Fruit fly (Drosophila melanogaster): Measurements from ENCODE around the gene CG34174.

Gene CG34174

DNA sequence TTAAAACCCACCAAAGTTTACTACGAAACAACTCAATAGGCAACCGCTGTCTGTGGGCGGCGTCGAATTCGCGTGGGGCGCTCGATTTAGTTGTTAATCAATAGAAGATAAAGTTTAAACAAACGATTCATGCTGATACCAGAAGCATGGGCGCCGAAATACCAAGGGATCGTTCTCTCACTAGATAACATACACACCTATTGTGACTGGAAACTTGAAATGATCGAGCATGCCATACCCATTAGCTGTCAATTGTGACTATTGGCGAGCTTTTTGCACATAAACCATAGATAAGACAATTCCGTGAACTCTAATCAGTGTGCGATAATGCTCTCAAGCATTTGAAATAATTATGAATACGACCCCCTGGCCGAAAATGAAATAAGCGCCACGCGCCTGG, 34.7 kb upstream of the CG34174 start (continued):
- TF ChIP-seq ara (GFP tag; IDR thresholded peaks at IDR 0.05) = no peak
- no peak for TF ChIP-seq CG17186 (GFP tag; optimal IDR thresholded peaks at IDR 0.05)
- TF ChIP-seq Hsf (GFP tag; optimal IDR thresholded peaks at IDR 0.05) = peak; percentile 71
- no peak for TF ChIP-seq cg (GFP tag; optimal IDR thresholded peaks at IDR 0.05)
- no peak for TF ChIP-seq lbe (GFP tag; optimal IDR thresholded peaks at IDR 0.05)
- peak; percentile 33; the same call in 2 of the 3 replicates for TF ChIP-seq B-H1 (GFP tag; IDR thresholded peaks at IDR 0.05)
- peak; percentile 80 for TF ChIP-seq CG3847 (GFP tag; IDR thresholded peaks at IDR 0.05)
- TF ChIP-seq ttk (GFP tag; IDR thresholded peaks at IDR 0.05) = peak; percentile 44
- no peak for TF ChIP-seq Sry-β (GFP tag; optimal IDR thresholded peaks at IDR 0.05)
- TF ChIP-seq Med (GFP tag) = peak; percentile 96
- peak; percentile 63 for TF ChIP-seq BtbVII (GFP tag; optimal IDR thresholded peaks at IDR 0.05)
- peak; percentile 70 for TF ChIP-seq CG12744 (GFP tag; optimal IDR thresholded peaks at IDR 0.05)
- TF ChIP-seq Hr3 (GFP tag; optimal IDR thresholded peaks at IDR 0.05) = peak; percentile 58
- peak; percentile 74 for TF ChIP-seq Side (GFP tag; optimal IDR thresholded peaks at IDR 0.05)
- peak; percentile 65 for TF ChIP-seq Myb (GFP tag; optimal IDR thresholded peaks at IDR 0.05)
- TF ChIP-seq CG11696 (GFP tag; IDR thresholded peaks at IDR 0.05) = no peak; the same call in 1 of the 2 replicates
- peak; percentile 23 for TF ChIP-seq CG4328 (GFP tag; optimal IDR thresholded peaks at IDR 0.05)
- peak; percentile 41 for TF ChIP-seq CG10274 (GFP tag; optimal IDR thresholded peaks at IDR 0.05)
- peak; percentile 21 for TF ChIP-seq luna (GFP tag; optimal IDR thresholded peaks at IDR 0.05)
- TF ChIP-seq D19A (tag; optimal IDR thresholded peaks at IDR 0.05) = peak; percentile 48
- peak; percentile 66 for TF ChIP-seq CG4854 (GFP tag; optimal IDR thresholded peaks at IDR 0.05)
- TF ChIP-seq zfh1 (GFP tag; IDR thresholded peaks at IDR 0.05) = peak; percentile 62; the same call in 2 of the 3 replicates
- no peak for TF ChIP-seq CG12104 (GFP tag; optimal IDR thresholded peaks at IDR 0.05)
- peak; percentile 69; the same call in 1 of the 2 replicates for TF ChIP-seq ham (GFP tag; IDR thresholded peaks at IDR 0.05)
- TF ChIP-seq Gug (GFP tag; IDR thresholded peaks at IDR 0.05) = peak; percentile 63; the same call in 2 of the 4 replicates
- TF ChIP-seq vfl (GFP tag; optimal IDR thresholded peaks at IDR 0.05) = peak; percentile 42
- TF ChIP-seq Taf1 (GFP tag; IDR thresholded peaks at IDR 0.05) = peak; percentile 33; the same call in 1 of the 2 replicates
- TF ChIP-seq TFAM (GFP tag; optimal IDR thresholded peaks at IDR 0.05) = no peak
- peak; percentile 47 for TF ChIP-seq CG14050 (GFP tag; IDR thresholded peaks at IDR 0.05)
- TF ChIP-seq so (GFP tag; IDR thresholded peaks at IDR 0.05) = peak; percentile 80; the same call in 2 of the 3 replicates
- no peak for TF ChIP-seq kni (GFP tag; optimal IDR thresholded peaks at IDR 0.05)
- no peak for TF ChIP-seq CG7271 (tag; optimal IDR thresholded peaks at IDR 0.05)
- peak; percentile 26 for TF ChIP-seq CG8089 (GFP tag; optimal IDR thresholded peaks at IDR 0.05)
- peak; percentile 76 for TF ChIP-seq row (GFP tag; IDR thresholded peaks at IDR 0.05)
- TF ChIP-seq Elba2 (GFP tag; optimal IDR thresholded peaks at IDR 0.05) = no peak
- peak; percentile 63 for TF ChIP-seq Dek (tag; optimal IDR thresholded peaks at IDR 0.05)
- no peak for TF ChIP-seq CG4617 (GFP tag; optimal IDR thresholded peaks at IDR 0.05; ENCODE audit: borderline replicate concordance)
- TF ChIP-seq Pdp1 (GFP tag; optimal IDR thresholded peaks at IDR 0.05) = peak; percentile 73 to 82
- TF ChIP-seq Meics (GFP tag; optimal IDR thresholded peaks at IDR 0.05) = peak; percentile 80
- 0 out of 3 replicates have a peak, but pooled peaks have one; percentile 48 for TF ChIP-seq CG6175 (GFP tag; IDR thresholded peaks at IDR 0.05)
- peak; percentile 47 for TF ChIP-seq CG4424 (GFP tag; optimal IDR thresholded peaks at IDR 0.05)
- peak in 1 of 2 experiments; percentile 87 for TF ChIP-seq eve (GFP tag; optimal IDR thresholded peaks at IDR 0.05)
- peak; percentile 66 for TF ChIP-seq CG11695 (GFP tag; IDR thresholded peaks at IDR 0.05)
- TF ChIP-seq ftz-f1 (GFP tag; optimal IDR thresholded peaks at IDR 0.05) = no peak
- peak; percentile 65 for TF ChIP-seq org-1 (GFP tag; optimal IDR thresholded peaks at IDR 0.05)
- TF ChIP-seq hkb (optimal IDR thresholded peaks at IDR 0.05) = no peak
- peak; percentile 73 for TF ChIP-seq hkb (GFP tag; IDR thresholded peaks at IDR 0.05)
- TF ChIP-seq her (GFP tag; optimal IDR thresholded peaks at IDR 0.05) = peak; percentile 80
- TF ChIP-seq CG32532 (GFP tag; IDR thresholded peaks at IDR 0.05) = peak; percentile 84
- TF ChIP-seq stwl (tag; optimal IDR thresholded peaks at IDR 0.05) = no peak
- TF ChIP-seq bsh (GFP tag; optimal IDR thresholded peaks at IDR 0.05) = peak in 1 of 2 experiments; percentile 57
- TF ChIP-seq H15 (GFP tag; IDR thresholded peaks at IDR 0.05) = peak; percentile 58; the same call in 2 of the 3 replicates

Data from whole organism, embryonic.